Fruit fly (Drosophila melanogaster): ENCODE results near the gene CG42674.

Gene CG42674

dm6 chr3L:20226153-20226552, 28.0 kb upstream of the CG42674 start:
- TF ChIP-seq CG3919 (GFP tag; optimal IDR thresholded peaks at IDR 0.05), result no peak

- TF ChIP-seq CG15336 (GFP tag; IDR thresholded peaks at IDR 0.05), result no peak
- TF ChIP-seq CG11902 (GFP tag; optimal IDR thresholded peaks at IDR 0.05), result no peak
- no peak for TF ChIP-seq lz (GFP tag; optimal IDR thresholded peaks at IDR 0.05)
Observed at dm6 chr3L:20223398-20223951, 25.4 kb upstream of the CG42674 start, which contains the start of gene CG17147. Gene CG17147 (plus strand): TSS chr3L:20223932.

- no peak for TF ChIP-seq Gug (GFP tag; IDR thresholded peaks at IDR 0.05)
- TF ChIP-seq Eip78C (GFP tag), result no peak
- TF ChIP-seq CG34406 (GFP tag; optimal IDR thresholded peaks at IDR 0.05), result no peak
- no peak for TF ChIP-seq Met (GFP tag; optimal IDR thresholded peaks at IDR 0.05)
- TF ChIP-seq CG3032 (tag; optimal IDR thresholded peaks at IDR 0.05), result no peak
- no peak for TF ChIP-seq lz (GFP tag; optimal IDR thresholded peaks at IDR 0.05)
- TF ChIP-seq topi (GFP tag; optimal IDR thresholded peaks at IDR 0.05), result no peak
- no peak for TF ChIP-seq Sox15 (GFP tag; optimal IDR thresholded peaks at IDR 0.05)
- TF ChIP-seq Hr38 (GFP tag; optimal IDR thresholded peaks at IDR 0.05), result no peak
- no peak for TF ChIP-seq CG16779 (tag; optimal IDR thresholded peaks at IDR 0.05)
- TF ChIP-seq CG32006 (GFP tag; optimal IDR thresholded peaks at IDR 0.05), result no peak
- no peak for TF ChIP-seq CG31627 (GFP tag; optimal IDR thresholded peaks at IDR 0.05)
- TF ChIP-seq fkh (GFP tag; optimal IDR thresholded peaks at IDR 0.05), result no peak
- no peak for TF ChIP-seq Ets96B (tag; optimal IDR thresholded peaks at IDR 0.05)
Observed at dm6 chr3L:20222617-20223016, 24.5 kb upstream of the CG42674 start.

dm6 chr3L:20221412-20221864, 23.3 kb upstream of the CG42674 start, which contains the start of gene CG17145:
Gene CG17145 (plus strand): TSS chr3L:20221814.
- TF ChIP-seq CG8632 (GFP tag; optimal IDR thresholded peaks at IDR 0.05) (no peak), CG3919 (GFP tag; optimal IDR thresholded peaks at IDR 0.05) (no peak), esn (GFP tag; optimal IDR thresholded peaks at IDR 0.05) (no peak), cyc (GFP tag; optimal IDR thresholded peaks at IDR 0.05) (no peak), CG31627 (GFP tag; optimal IDR thresholded peaks at IDR 0.05) (no peak), CG1621 (tag; optimal IDR thresholded peaks at IDR 0.05) (no peak), Eip93F (GFP tag; optimal IDR thresholded peaks at IDR 0.05) (no peak)

- TF ChIP-seq Sox15 (GFP tag; optimal IDR thresholded peaks at IDR 0.05) (no peak), achi (GFP tag; optimal IDR thresholded peaks at IDR 0.05) (no peak), Eip75B (GFP tag; optimal IDR thresholded peaks at IDR 0.05) (no peak), CG6276 (GFP tag; optimal IDR thresholded peaks at IDR 0.05) (no peak), CG4318 (GFP tag; optimal IDR thresholded peaks at IDR 0.05) (no peak), Gug (GFP tag; IDR thresholded peaks at IDR 0.05) (no peak), CG34406 (GFP tag; optimal IDR thresholded peaks at IDR 0.05) (no peak), svp (GFP tag) (no peak), lz (GFP tag; optimal IDR thresholded peaks at IDR 0.05) (no peak), Sox102F (GFP tag; optimal IDR thresholded peaks at IDR 0.05) (no peak), OdsH (GFP tag; optimal IDR thresholded peaks at IDR 0.05) (no peak), CG11902 (GFP tag; optimal IDR thresholded peaks at IDR 0.05) (no peak), cyc (GFP tag; optimal IDR thresholded peaks at IDR 0.05) (no peak), CG31627 (GFP tag; optimal IDR thresholded peaks at IDR 0.05) (no peak), CG3919 (GFP tag; optimal IDR thresholded peaks at IDR 0.05) (no peak), fd85E (GFP tag; optimal IDR thresholded peaks at IDR 0.05) (no peak), CG10631 (GFP tag; optimal IDR thresholded peaks at IDR 0.05) (no peak), topi (GFP tag; optimal IDR thresholded peaks at IDR 0.05) (no peak), CG7368 (GFP tag; optimal IDR thresholded peaks at IDR 0.05) (no peak)
Observed at dm6 chr3L:20220918-20221317, 22.8 kb upstream of the CG42674 start.

- TF ChIP-seq CG34406 (GFP tag; optimal IDR thresholded peaks at IDR 0.05), result no peak
- TF ChIP-seq Eip93F (GFP tag; optimal IDR thresholded peaks at IDR 0.05), result no peak
- no peak for TF ChIP-seq topi (GFP tag; optimal IDR thresholded peaks at IDR 0.05)
- TF ChIP-seq dac (GFP tag; optimal IDR thresholded peaks at IDR 0.05), result no peak
- TF ChIP-seq fd85E (GFP tag; optimal IDR thresholded peaks at IDR 0.05), result no peak
- no peak for TF ChIP-seq fd59A (GFP tag; optimal IDR thresholded peaks at IDR 0.05)
- no peak for TF ChIP-seq CG6808 (GFP tag; optimal IDR thresholded peaks at IDR 0.05)
- TF ChIP-seq pdm3 (GFP tag; optimal IDR thresholded peaks at IDR 0.05), result no peak
- TF ChIP-seq CG8119 (GFP tag; IDR thresholded peaks at IDR 0.05), result no peak
- no peak for TF ChIP-seq CG32006 (GFP tag; optimal IDR thresholded peaks at IDR 0.05)
- no peak for TF ChIP-seq lz (GFP tag; optimal IDR thresholded peaks at IDR 0.05)
- no peak for TF ChIP-seq spab (GFP tag; optimal IDR thresholded peaks at IDR 0.05)
- TF ChIP-seq Hr4 (GFP tag; optimal IDR thresholded peaks at IDR 0.05), result no peak
- TF ChIP-seq Gug (GFP tag; IDR thresholded peaks at IDR 0.05), result no peak
- TF ChIP-seq net (GFP tag; optimal IDR thresholded peaks at IDR 0.05), result no peak
Observed at dm6 chr3L:20220374-20220773, 22.3 kb upstream of the CG42674 start, which contains the start of gene CG6933. Gene CG6933 (minus strand): TSS chr3L:20220420.

All from whole organism, prepupa.